Fruit fly (Drosophila melanogaster) ovary, adult (tissue): ENCODE measurements around the gene CG12310.

Experiments used
- CG17801 ChIP-seq: fragments of 200-800 bp; optimal IDR thresholded peaks from 2 replicates; lab custom pipeline; 2019; ENCODE audit warnings: missing biosample characterization, mild to moderate bottlenecking, missing genetic modification characterization, moderate library complexity; ENCODE audit not compliant: partially characterized antibody

The CG12310 gene

DNA sequence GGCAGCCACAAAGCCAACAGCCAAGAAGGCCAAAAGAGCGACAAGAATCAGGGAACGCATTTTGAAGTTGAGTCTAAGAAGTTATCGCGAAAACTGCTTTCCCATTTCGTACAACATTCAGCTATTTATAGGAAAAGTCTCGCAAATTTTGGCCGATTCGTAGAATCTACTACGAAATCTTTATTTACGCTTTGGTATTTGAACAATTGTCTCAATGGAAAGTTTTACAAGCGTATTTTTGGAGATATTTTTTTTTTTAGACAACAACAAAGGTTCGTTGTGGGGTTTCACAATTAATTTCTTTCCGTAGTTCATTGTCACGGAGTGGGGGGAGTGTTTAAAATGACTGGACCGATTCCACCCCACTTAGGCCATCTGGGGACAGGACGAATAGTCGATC lies at the start of gene CG12310:
Gene CG12310 (minus strand): TSS at position 101 of the 400 bp plus-strand sequence.
- no peak for TF ChIP-seq CG17801

DNA sequence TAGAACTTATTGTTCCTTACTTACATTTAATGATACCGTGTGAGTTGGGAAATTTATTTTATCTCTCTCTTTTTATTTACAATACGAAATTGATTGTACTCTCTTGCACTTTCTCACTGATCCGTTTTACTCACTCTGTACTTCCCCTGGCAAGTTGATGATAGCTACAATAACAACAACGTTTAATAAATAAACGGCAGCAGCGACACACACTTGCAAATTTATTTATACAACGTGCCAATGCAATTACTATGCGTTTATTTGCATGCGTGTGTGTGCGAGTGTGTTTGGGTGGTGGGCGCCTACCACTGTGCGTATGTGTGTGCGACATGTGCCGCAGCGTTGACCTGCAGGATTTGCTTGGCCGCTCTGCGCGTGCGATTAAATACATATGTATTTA lies 48.9 kb upstream of the CG12310 start:
- TF ChIP-seq CG17801 = no peak

DNA sequence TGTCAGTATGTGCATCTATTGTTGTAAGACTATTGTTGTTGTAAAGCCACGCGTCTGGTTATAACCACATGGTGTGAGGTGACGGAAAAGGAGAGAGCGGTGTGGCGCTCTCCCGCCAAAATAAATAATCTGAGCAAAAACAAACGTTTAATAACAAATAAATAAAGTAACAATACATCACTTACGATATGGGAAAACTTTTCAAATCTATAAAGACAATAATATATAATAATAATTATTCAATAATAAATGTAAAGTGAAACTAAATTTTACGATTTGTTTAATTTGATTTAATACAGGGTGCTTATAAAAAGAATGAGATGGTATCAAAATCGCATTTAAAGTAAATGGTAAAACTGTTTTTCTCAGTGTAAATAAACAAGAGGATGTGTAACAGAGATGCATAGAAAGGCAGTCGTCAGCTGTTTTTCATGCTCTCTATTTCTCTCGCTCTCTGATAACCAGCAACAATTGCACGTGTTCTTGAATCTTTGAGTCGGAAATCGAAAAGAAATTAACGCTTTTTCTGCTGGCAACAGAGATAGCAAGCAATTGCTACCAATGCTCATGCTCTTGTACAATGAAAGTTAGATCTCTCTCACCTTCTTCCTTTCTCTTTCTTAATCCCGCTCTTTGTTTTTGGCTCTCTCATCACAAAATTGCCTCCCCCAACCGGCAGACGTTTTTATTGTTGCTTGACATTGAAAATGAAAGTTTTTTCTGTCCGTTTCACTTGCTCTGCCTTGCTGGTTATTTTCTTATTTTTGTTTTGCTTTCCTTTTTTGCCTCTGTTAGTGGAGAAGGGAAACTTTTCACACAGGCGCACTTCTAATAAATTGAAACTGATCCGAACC lies 48.3 kb upstream of the CG12310 start:
- peak; percentile 86 for TF ChIP-seq CG17801

- no peak for TF ChIP-seq CG17801
These were observed 47.4 kb upstream of the CG12310 start, which contains the start of gene Ctps for dm6 chr3L:15097878-15098520. Ctps (plus strand) TSS chr3L:15097914.

DNA sequence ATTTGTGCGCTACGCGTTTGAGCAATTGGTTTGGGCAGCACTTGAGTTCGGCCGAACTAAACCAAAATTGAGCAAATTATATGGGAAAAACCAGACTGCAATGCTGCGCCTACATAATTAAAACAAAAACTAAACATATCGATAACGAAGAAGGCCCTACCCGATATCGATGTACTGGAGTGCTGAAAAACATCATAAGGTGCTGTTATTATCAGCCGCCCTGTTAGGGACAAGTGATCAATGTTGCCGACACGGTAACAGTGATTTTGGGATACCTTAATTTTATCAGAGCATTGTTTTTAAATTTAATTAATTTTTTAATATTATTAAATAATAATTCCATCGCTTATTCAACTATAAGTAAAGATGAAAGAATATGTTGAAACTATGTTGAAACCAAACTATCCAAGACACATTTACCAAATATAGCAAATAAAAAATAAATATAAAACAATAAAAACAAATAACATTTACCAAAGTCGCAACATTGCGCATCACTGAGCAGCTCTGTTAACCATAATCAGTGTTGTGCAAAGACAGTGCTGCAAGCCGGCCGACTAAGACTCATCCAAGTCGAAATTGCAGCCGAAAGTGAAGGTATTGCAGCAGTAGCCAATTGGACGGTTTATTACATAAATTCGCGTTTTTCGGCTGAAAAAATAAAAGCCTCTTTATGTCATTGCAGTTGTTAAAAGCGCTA lies 44.1 kb upstream of the CG12310 start, which contains the start of the genes sstn, Plp and GlyRS:
Gene sstn (minus strand): TSS at position 131 of the 700 bp plus-strand sequence.
Gene Plp (minus strand): TSS at position 136 of the 700 bp plus-strand sequence.
Gene GlyRS (plus strand): TSS at position 554 of the 700 bp plus-strand sequence.
- no peak for TF ChIP-seq CG17801

DNA sequence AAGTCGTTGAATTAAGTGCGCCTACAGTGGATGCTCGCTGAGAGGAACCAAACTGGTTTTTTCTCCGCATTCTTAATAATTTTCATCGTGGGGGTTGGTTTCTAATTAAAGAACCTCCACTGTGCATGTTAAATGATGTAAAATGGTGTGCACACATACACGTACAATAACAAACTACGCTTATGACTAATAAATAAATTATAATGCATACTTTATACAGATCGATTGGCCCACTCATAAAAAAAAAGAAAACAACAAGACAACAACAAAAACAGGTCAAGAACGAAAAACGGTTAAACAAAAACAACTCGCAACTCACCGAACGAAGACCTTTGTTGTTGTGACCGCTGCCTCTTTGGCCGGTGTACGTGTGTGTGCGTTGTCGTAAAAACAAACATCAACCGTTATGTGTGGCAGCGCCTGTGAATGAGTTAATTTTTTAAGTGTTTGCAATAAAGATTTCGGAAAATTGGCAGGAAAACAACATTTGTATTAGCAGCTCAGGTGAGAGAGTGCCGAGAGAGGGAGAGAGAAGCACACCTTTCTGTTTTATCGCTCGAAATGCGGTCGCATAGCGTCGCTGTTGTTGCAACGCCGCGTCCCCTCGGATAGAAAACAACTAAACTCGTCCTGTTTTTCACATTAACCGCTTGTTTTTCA lies 43.5 kb upstream of the CG12310 start:
- TF ChIP-seq CG17801 = peak; percentile 44

- TF ChIP-seq CG17801 = no peak
These were observed 39.5 kb upstream of the CG12310 start for dm6 chr3L:15089887-15090679.

DNA sequence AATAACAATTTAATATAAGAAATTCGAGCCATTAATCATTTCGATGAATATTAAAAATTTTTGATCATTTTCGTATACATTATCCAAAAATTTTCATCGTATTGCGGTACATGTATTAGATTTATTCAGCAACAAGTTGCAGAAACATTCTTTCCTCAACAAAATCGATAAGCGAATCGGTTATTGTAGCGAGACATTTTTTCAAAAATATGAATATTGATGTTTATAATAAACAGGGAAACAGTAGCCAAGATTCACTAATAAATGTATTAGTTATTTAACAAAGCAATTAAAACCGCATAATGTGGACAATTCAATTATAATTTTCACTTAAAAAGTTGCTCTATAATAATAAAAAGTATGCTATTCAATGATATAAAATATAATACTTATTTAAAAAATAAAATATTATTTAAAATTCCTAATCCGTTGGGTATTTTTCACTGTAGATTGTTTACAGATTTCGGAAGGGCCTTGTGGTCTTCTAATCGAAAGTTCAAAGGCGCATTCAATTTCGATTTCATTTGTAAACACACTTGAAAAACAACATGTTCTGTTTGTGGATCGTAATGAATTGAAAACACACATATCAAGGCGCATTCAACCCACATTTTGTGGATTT lies 38.6 kb upstream of the CG12310 start:
- no peak for TF ChIP-seq CG17801

DNA sequence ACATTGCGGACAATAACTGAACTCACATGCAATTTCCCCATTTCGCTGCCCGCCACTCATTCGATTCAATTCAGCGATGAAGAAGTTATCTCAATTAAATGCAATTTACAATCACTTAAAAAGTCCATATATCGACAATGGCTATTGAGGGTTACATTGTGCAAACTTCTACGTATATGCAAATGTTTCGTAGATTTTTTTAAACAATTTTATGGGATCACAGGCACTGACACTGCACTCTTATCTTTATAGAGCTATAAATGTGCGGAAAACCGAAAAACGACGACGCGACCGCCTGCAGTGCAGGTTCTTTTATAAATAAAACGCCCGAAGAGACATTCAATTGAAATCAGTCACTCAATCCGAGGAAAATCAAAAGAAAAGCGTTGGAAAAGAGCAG lies 37.7 kb upstream of the CG12310 start:
- no peak for TF ChIP-seq CG17801

DNA sequence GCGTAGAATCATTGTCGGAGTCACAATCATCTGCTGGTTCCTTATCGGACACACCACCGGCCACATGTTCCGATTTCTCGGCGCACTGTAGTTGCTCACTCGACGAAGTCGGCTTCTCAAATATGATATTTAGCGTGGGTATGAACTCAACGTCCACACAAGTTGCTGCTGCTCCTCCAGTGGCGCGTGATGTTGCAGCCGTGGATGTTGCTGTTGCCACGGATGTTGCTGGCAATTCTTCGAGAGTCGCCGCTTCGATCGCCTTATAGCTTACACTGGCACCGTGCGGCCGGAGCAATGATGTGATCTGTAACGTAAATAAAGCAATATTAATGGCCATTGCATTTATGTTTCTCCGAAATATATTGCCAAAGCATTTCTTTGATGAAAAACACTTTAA lies 33.7 kb upstream of the CG12310 start:
- TF ChIP-seq CG17801 = no peak

DNA sequence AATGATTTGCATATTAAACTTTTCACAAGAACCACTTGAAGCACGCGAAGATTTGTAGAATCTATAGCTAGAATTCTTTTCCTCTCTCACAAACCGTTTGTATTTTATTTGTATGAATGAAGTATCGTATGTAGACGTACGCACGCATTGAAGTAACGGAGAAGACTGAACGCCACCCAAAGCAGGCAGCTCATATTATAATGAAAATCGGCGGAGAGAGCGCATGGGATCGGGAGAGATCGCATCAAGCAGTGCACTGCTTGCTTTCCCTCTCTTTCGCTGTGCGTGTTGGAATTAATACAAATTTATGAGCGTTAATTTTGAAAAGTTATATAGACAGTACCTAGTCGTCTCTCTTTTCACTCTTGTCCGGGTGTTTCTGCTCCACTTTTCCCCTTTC lies 28.7 kb upstream of the CG12310 start:
- no peak for TF ChIP-seq CG17801

- no peak for TF ChIP-seq CG17801
These were observed 27.7 kb upstream of the CG12310 start, which contains the start of gene Or71a for dm6 chr3L:15078347-15078746. Or71a (minus strand) TSS chr3L:15078447.

DNA sequence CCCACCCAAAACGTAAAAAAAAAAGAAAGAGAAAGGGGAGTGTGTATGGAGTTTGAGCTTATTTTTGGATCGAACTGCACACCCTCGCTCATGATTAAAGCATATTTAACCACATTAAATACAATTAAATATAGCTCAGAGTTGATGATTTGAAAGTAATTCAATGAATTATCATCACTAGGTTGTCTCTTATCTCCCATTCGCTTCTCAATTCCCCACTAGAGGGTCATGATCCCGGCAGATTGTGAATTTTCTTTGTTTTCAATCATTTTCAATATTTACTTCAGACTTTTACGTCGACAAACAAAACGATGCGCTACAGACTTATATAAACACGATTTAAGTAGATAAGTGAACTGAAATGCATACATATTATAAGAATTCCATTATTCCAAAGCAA lies 25.8 kb upstream of the CG12310 start:
- no peak for TF ChIP-seq CG17801

DNA sequence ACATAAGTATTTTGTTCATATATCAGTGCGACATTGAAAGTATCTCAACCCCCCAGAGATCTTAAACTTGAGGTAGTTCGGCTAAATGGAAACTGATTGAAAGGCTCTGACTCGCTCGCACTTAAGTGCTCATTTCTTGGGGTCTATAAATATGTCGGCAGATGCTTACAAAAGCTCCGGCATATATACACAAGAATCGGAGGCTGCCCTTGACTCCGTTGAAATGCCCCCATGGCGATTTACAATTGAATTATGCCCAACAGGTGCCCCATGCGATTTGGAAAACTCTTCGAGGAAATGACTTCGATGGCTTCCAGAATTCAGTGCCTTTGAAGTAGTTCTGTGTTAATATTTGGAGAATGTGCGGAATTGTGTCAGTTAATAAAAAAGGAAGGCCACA lies 23.1 kb upstream of the CG12310 start:
- no peak for TF ChIP-seq CG17801

dm6 chr3L:15072149-15072548 lies 21.5 kb upstream of the CG12310 start:
- TF ChIP-seq CG17801 = no peak
